Worm (Caenorhabditis elegans) whole organism, mixed stage, embryonic: ENCODE measurements around the gene pqn-31.

Experiments
- M03D4.4 ChIP-seq: sonication (generic microtip); optimal IDR thresholded peaks from 2 replicates; lab custom pipeline; 2017; ENCODE audit warnings: mild to moderate bottlenecking, missing genetic modification characterization, missing compliant biosample characterization
- bed-3 ChIP-seq: fragments of 200-800 bp; sonication (Bioruptor generic); optimal IDR thresholded peaks from 3 replicates; lab custom pipeline; 2018; ENCODE audit warnings: mild to moderate bottlenecking, missing genetic modification characterization, moderate library complexity, missing compliant biosample characterization
- blmp-1 ChIP-seq: fragments of 150-350 bp; optimal IDR thresholded peaks from 2 replicates; lab custom pipeline; 2014; ENCODE audit warnings: missing biosample characterization, missing genetic modification characterization
- ceh-39 ChIP-seq: fragments of 150-350 bp; optimal IDR thresholded peaks from 2 replicates; lab custom pipeline; 2014; ENCODE audit warnings: missing biosample characterization, missing genetic modification characterization
- ceh-43 ChIP-seq: fragments of 200-800 bp; sonication (Bioruptor generic); optimal IDR thresholded peaks from 2 replicates; lab custom pipeline; 2018; ENCODE audit warnings: mild to moderate bottlenecking, missing genetic modification characterization, moderate library complexity, missing compliant biosample characterization
- ceh-83 ChIP-seq: fragments of 200-800 bp; sonication (Bioruptor generic); optimal IDR thresholded peaks from 2 replicates; lab custom pipeline; 2018; ENCODE audit warnings: mild to moderate bottlenecking, missing genetic modification characterization, missing compliant biosample characterization
- ces-1 ChIP-seq: fragments of 150-350 bp; optimal IDR thresholded peaks from 2 replicates; lab custom pipeline; 2014; ENCODE audit warnings: missing biosample characterization, missing genetic modification reagents, missing genetic modification characterization
- cnd-1 ChIP-seq: fragments of 200-800 bp; sonication (Bioruptor generic); optimal IDR thresholded peaks from 2 replicates; lab custom pipeline; 2018; ENCODE audit warnings: mild to moderate bottlenecking, missing genetic modification characterization, missing compliant biosample characterization
- drap-1 ChIP-seq: fragments of 200-800 bp; sonication (Bioruptor generic); optimal IDR thresholded peaks from 3 replicates; lab custom pipeline; 2018; ENCODE audit warnings: mild to moderate bottlenecking, missing genetic modification characterization, missing compliant biosample characterization
- elt-1 ChIP-seq: sonication (generic microtip); optimal IDR thresholded peaks from 2 replicates; lab custom pipeline; 2017; ENCODE audit warnings: missing genetic modification characterization, mild to moderate bottlenecking, missing compliant biosample characterization, antibody characterized with exemption, moderate library complexity, borderline replicate concordance; ENCODE audit not compliant: insufficient read depth
- elt-3 ChIP-seq: fragments of 150-350 bp; optimal IDR thresholded peaks from 2 replicates; lab custom pipeline; 2014; ENCODE audit warnings: missing biosample characterization, missing genetic modification characterization
- flh-1 ChIP-seq: fragments of 200-800 bp; sonication (Bioruptor generic); optimal IDR thresholded peaks from 2 replicates; lab custom pipeline; 2018; ENCODE audit warnings: mild to moderate bottlenecking, missing genetic modification characterization, moderate library complexity, missing compliant biosample characterization
- ham-2 ChIP-seq: fragments of 200-800 bp; sonication (Bioruptor generic); optimal IDR thresholded peaks from 2 replicates; lab custom pipeline; 2018; ENCODE audit warnings: mild to moderate bottlenecking, missing genetic modification characterization, missing compliant biosample characterization
- hlh-1 ChIP-seq: fragments of 150-350 bp; optimal IDR thresholded peaks from 2 replicates; lab custom pipeline; 2014; ENCODE audit warnings: missing biosample characterization, missing genetic modification reagents, missing genetic modification characterization
- lin-13 ChIP-seq: fragments of 150-350 bp; optimal IDR thresholded peaks from 2 replicates; lab custom pipeline; 2014; ENCODE audit warnings: missing biosample characterization, missing genetic modification characterization
- lin-32 ChIP-seq: fragments of 200-800 bp; sonication (Bioruptor generic); optimal IDR thresholded peaks from 2 replicates; lab custom pipeline; 2018; ENCODE audit warnings: mild to moderate bottlenecking, missing genetic modification characterization, missing compliant biosample characterization
- lsy-2 ChIP-seq: fragments of 150-350 bp; optimal IDR thresholded peaks from 2 replicates; lab custom pipeline; 2014; ENCODE audit warnings: missing biosample characterization, missing genetic modification characterization
- mab-5 ChIP-seq: fragments of 150-350 bp; optimal IDR thresholded peaks from 2 replicates; lab custom pipeline; 2014; ENCODE audit warnings: missing biosample characterization, missing genetic modification characterization
- mep-1 ChIP-seq: fragments of 150-350 bp; optimal IDR thresholded peaks from 2 replicates; lab custom pipeline; 2017; ENCODE audit warnings: missing biosample characterization, missing genetic modification reagents, missing genetic modification characterization, inconsistent platforms
- mls-2 ChIP-seq: sonication (generic microtip); optimal IDR thresholded peaks from 2 replicates; lab custom pipeline; 2016; ENCODE audit warnings: mild to moderate bottlenecking, missing genetic modification characterization, moderate library complexity, missing compliant biosample characterization
- nhr-12 ChIP-seq: fragments of 150-350 bp; optimal IDR thresholded peaks from 2 replicates; lab custom pipeline; 2014; ENCODE audit warnings: missing biosample characterization, missing genetic modification characterization
- nhr-2 ChIP-seq: fragments of 150-350 bp; optimal IDR thresholded peaks from 2 replicates; lab custom pipeline; 2014; ENCODE audit warnings: missing biosample characterization, missing genetic modification characterization
- nhr-237 ChIP-seq: fragments of 150-350 bp; optimal IDR thresholded peaks from 2 replicates; lab custom pipeline; 2014; ENCODE audit warnings: missing biosample characterization, missing genetic modification characterization
- nhr-28 ChIP-seq: fragments of 150-350 bp; optimal IDR thresholded peaks from 2 replicates; lab custom pipeline; 2014; ENCODE audit warnings: missing biosample characterization, missing genetic modification characterization
- nhr-76 ChIP-seq: sonication (generic microtip); optimal IDR thresholded peaks from 2 replicates; lab custom pipeline; 2017; ENCODE audit warnings: missing biosample characterization, missing genetic modification characterization
- pha-4 ChIP-seq: fragments of 150-350 bp; optimal IDR thresholded peaks from 2 replicates; lab custom pipeline; 2018; ENCODE audit warnings: missing biosample characterization, missing genetic modification reagents, missing genetic modification characterization
- sem-2 ChIP-seq: fragments of 200-800 bp; sonication (Bioruptor generic); optimal IDR thresholded peaks from 2 replicates; lab custom pipeline; 2018; ENCODE audit warnings: mild to moderate bottlenecking, missing genetic modification characterization, missing compliant biosample characterization
- snpc-4 ChIP-seq: fragments of 150-350 bp; optimal IDR thresholded peaks from 2 replicates; lab custom pipeline; 2014; ENCODE audit warnings: missing biosample characterization, missing genetic modification characterization
- sptf-1 ChIP-seq: sonication (generic microtip); optimal IDR thresholded peaks from 2 replicates; lab custom pipeline; 2017; ENCODE audit warnings: mild to moderate bottlenecking, missing genetic modification characterization, moderate library complexity, missing compliant biosample characterization
- tbx-8 ChIP-seq: fragments of 200-800 bp; sonication (Bioruptor generic); optimal IDR thresholded peaks from 2 replicates; lab custom pipeline; 2018; ENCODE audit warnings: mild to moderate bottlenecking, missing genetic modification characterization, moderate library complexity, missing compliant biosample characterization
- unc-120 ChIP-seq: sonication (generic microtip); optimal IDR thresholded peaks from 2 replicates; lab custom pipeline; 2017; ENCODE audit warnings: missing genetic modification characterization, missing compliant biosample characterization; ENCODE audit not compliant: poor library complexity, severe bottlenecking
- unc-39 ChIP-seq: fragments of 150-350 bp; optimal IDR thresholded peaks from 2 replicates; lab custom pipeline; 2014; ENCODE audit warnings: missing biosample characterization, missing genetic modification characterization
- unc-62 ChIP-seq: fragments of 150-350 bp; optimal IDR thresholded peaks from 2 replicates; lab custom pipeline; 2014; ENCODE audit warnings: missing biosample characterization, missing genetic modification reagents, missing genetic modification characterization
- ztf-11 ChIP-seq: fragments of 150-350 bp; optimal IDR thresholded peaks from 2 replicates; lab custom pipeline; 2014; ENCODE audit warnings: missing biosample characterization, missing genetic modification characterization

The pqn-31 gene

ce11 chrV:9094060-9094628 is 15.2 kb upstream of the pqn-31 start:
- TF ChIP-seq hlh-1 (peak; percentile 69), nhr-28 (tag; lab: Kevin White, UChicago) (no peak)

DNA sequence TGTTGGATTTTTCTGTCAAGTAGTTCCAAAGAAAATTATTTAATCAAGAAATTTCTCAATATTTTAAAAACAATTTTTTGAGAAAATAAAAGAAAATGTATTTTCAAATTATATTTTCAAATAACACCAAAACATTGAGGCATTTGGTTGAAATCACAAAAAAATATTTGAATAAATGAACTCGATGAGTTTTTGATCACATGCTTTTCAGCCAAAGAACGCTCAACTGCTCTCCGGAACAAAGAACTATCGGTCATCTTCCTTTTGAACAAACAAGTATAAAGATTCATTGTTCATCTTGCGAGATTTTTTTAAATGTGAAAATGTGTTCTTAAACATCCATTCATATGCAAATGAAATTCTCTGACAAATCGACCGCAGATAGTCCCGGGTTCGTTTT is 14.4 kb upstream of the pqn-31 start:
- TF ChIP-seq ceh-43 (no peak), drap-1 (GFP tag; lab: Kevin White, UChicago) (no peak), flh-1 (GFP tag; lab: Kevin White, UChicago) (no peak), nhr-76 (tag; lab: Kevin White, UChicago) (no peak), tbx-8 (GFP tag; lab: Kevin White, UChicago) (no peak), unc-39 (no peak), mab-5 (tag; lab: Kevin White, UChicago) (no peak), nhr-28 (tag; lab: Kevin White, UChicago) (no peak), unc-62 (GFP tag; lab: Kevin White, UChicago) (no peak)

DNA sequence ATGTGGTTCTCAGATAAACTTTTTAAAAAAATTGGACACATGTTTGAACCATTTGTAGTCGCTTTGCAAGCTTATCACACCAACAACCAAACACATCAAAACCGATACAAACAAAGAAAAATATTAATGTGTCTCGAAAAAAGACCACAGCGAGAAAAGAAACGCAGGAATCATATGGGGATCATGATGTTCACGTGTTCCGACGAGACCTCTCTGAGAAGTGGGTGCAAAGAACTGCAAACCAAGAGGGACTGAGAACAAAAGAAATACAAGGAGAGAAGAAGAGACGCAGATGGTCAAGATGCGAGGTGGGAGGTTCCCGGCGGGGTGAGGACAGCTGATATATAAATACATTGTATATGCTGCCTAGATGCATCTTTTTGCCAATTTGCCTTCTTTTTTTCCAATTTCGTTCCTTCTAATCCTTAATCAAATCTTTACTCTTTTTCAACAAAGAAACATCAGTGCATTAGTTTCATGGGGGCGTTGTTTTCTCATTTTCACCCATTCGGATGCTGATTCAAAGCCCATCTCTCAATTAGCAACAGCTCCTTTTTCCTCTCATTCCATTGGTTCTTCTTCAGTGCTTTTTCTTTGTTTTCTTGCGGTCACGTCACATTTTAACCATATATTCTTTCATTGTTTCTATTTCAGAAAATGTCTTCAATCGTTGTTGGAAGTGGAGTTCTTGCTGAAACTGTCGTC is 13.6 kb upstream of the pqn-31 start, which contains the start of gene F21C10.10:
Gene F21C10.10 (plus strand): TSS at position 655 of the 705 bp plus-strand sequence.
- TF ChIP-seq lin-32 (GFP tag; lab: Kevin White, UChicago), result no peak
- TF ChIP-seq mls-2 (tag; lab: Kevin White, UChicago), result no peak
- peak; percentile 28 for TF ChIP-seq lsy-2 (tag; lab: Kevin White, UChicago)
- no peak for TF ChIP-seq tbx-8 (GFP tag; lab: Kevin White, UChicago)
- no peak for TF ChIP-seq ceh-83
- no peak for TF ChIP-seq nhr-12 (tag; lab: Kevin White, UChicago)
- peak; percentile 64 for TF ChIP-seq ces-1 (GFP tag; lab: Kevin White, UChicago)
- TF ChIP-seq elt-3 (tag; lab: Kevin White, UChicago), result no peak
- TF ChIP-seq nhr-28 (tag; lab: Kevin White, UChicago), result no peak
- TF ChIP-seq mab-5 (tag; lab: Kevin White, UChicago), result no peak
- peak; percentile 62 for TF ChIP-seq mep-1 (tag; lab: Kevin White, UChicago)
- TF ChIP-seq lin-13 (tag; lab: Kevin White, UChicago), result no peak
- TF ChIP-seq elt-1, result peak; percentile 49
- no peak for TF ChIP-seq unc-39
- peak; percentile 88 for TF ChIP-seq hlh-1
- TF ChIP-seq snpc-4 (tag; lab: Kevin White, UChicago), result no peak
- no peak for TF ChIP-seq ham-2 (GFP tag; lab: Kevin White, UChicago)
- peak; percentile 61 for TF ChIP-seq pha-4 (tag; lab: Kevin White, UChicago)
- no peak for TF ChIP-seq nhr-76 (tag; lab: Kevin White, UChicago)
- TF ChIP-seq cnd-1, result peak; percentile 6
- TF ChIP-seq sptf-1 (tag; lab: Kevin White, UChicago), result no peak
- peak; percentile 72 for TF ChIP-seq nhr-2 (tag; lab: Kevin White, UChicago)
- TF ChIP-seq sem-2, result no peak
- TF ChIP-seq ceh-39 (tag; lab: Kevin White, UChicago), result peak; percentile 59
- TF ChIP-seq drap-1 (GFP tag; lab: Kevin White, UChicago), result peak; percentile 29
- TF ChIP-seq blmp-1, result no peak
- peak; percentile 74 for TF ChIP-seq unc-120 (tag; lab: Kevin White, UChicago)
- TF ChIP-seq M03D4.4 (tag; lab: Kevin White, UChicago), result no peak
- TF ChIP-seq nhr-237 (tag; lab: Kevin White, UChicago), result peak; percentile 6
- TF ChIP-seq ztf-11, result no peak
- peak; percentile 87 for TF ChIP-seq unc-62 (GFP tag; lab: Kevin White, UChicago)
- TF ChIP-seq flh-1 (GFP tag; lab: Kevin White, UChicago), result no peak

ce11 chrV:9096674-9097073 is 12.7 kb upstream of the pqn-31 start:
- TF ChIP-seq unc-120 (tag; lab: Kevin White, UChicago) (no peak), unc-62 (GFP tag; lab: Kevin White, UChicago) (no peak), flh-1 (GFP tag; lab: Kevin White, UChicago) (no peak), mab-5 (tag; lab: Kevin White, UChicago) (no peak), sem-2 (no peak), bed-3 (GFP tag; lab: Kevin White, UChicago) (no peak), nhr-28 (tag; lab: Kevin White, UChicago) (no peak), nhr-2 (tag; lab: Kevin White, UChicago) (no peak), ztf-11 (no peak), elt-1 (no peak), ces-1 (GFP tag; lab: Kevin White, UChicago) (no peak), lin-32 (GFP tag; lab: Kevin White, UChicago) (no peak), ceh-43 (no peak), nhr-12 (tag; lab: Kevin White, UChicago) (no peak), unc-39 (no peak), M03D4.4 (tag; lab: Kevin White, UChicago) (no peak), ceh-83 (no peak), pha-4 (tag; lab: Kevin White, UChicago) (no peak), ceh-39 (tag; lab: Kevin White, UChicago) (no peak)
